Worm (Caenorhabditis elegans): ENCODE measurements around the gene ipp-5.

ce11 chrX:5999103-5999554 is 32.1 kb upstream of the ipp-5 start, which contains the start of gene F22F4.9:
- no peak for TF ChIP-seq unc-62 (GFP tag; optimal IDR thresholded peaks at IDR 0.05)
- TF ChIP-seq ztf-6 (GFP tag; IDR thresholded peaks at IDR 0.05): no peak
- TF ChIP-seq ceh-100 (GFP tag; IDR thresholded peaks at IDR 0.05): no peak
- no peak for TF ChIP-seq F23B12.7 (tag; optimal IDR thresholded peaks at IDR 0.05; ENCODE audit: insufficient read depth)
- TF ChIP-seq repo-1 (tag; optimal IDR thresholded peaks at IDR 0.05): no peak
- no peak for TF ChIP-seq mxl-1 (tag; optimal IDR thresholded peaks at IDR 0.05)
- no peak for TF ChIP-seq madf-3 (GFP tag; IDR thresholded peaks at IDR 0.05)
- TF ChIP-seq Y56A3A.18 (GFP tag; IDR thresholded peaks at IDR 0.05): no peak
- no peak for TF ChIP-seq ets-4 (GFP tag; optimal IDR thresholded peaks at IDR 0.05)
- TF ChIP-seq ceh-27 (GFP tag; optimal IDR thresholded peaks at IDR 0.05): no peak
- TF ChIP-seq unc-130 (GFP tag; optimal IDR thresholded peaks at IDR 0.05): no peak
- TF ChIP-seq pha-4 (tag; optimal IDR thresholded peaks at IDR 0.05): no peak
- no peak for TF ChIP-seq ama-1 (optimal IDR thresholded peaks at IDR 0.05)
- no peak for TF ChIP-seq ama-1 (GFP tag; optimal IDR thresholded peaks at IDR 0.05)
- no peak for TF ChIP-seq sea-2 (GFP tag; IDR thresholded peaks at IDR 0.05)

All from whole organism, young adult.